Fruit fly (Drosophila melanogaster) whole organism, wandering third instar larva: ENCODE measurements around the gene CG15408.

Experiments
- CG32264 ChIP-seq: fragments of 200-800 bp; sonication (Bioruptor generic); optimal IDR thresholded peaks from 2 replicates; lab custom pipeline; 2016; ENCODE audit warnings: missing biosample characterization, missing genetic modification characterization
- CG9705 ChIP-seq: fragments of 200-800 bp; sonication (Bioruptor generic); optimal IDR thresholded peaks from 2 replicates; lab custom pipeline; 2018; ENCODE audit warnings: missing biosample characterization, mild to moderate bottlenecking, missing genetic modification characterization
- Dfd ChIP-seq: fragments of >200 bp; optimal IDR thresholded peaks from 2 replicates; lab custom pipeline; 2017; ENCODE audit warnings: missing biosample characterization, missing genetic modification characterization
- Dif ChIP-seq: fragments of 200-275, 200-300 bp; sonication (Bioruptor generic); optimal IDR thresholded peaks from 2 replicates; lab custom pipeline; 2018; ENCODE audit warnings: missing biosample characterization, missing genetic modification characterization; ENCODE audit not compliant: partially characterized antibody
- GATAd ChIP-seq: sonication (Bioruptor generic); optimal IDR thresholded peaks from 2 replicates; lab custom pipeline; 2016; ENCODE audit warnings: missing biosample characterization, missing genetic modification characterization
- HLH106 ChIP-seq: fragments of 200-800 bp; optimal IDR thresholded peaks from 3 replicates; lab custom pipeline; 2019; ENCODE audit warnings: missing biosample characterization, mild to moderate bottlenecking, missing genetic modification characterization, moderate library complexity
- Hnf4 ChIP-seq: fragments of 200-800 bp; sonication (Bioruptor generic); optimal IDR thresholded peaks from 2 replicates; lab custom pipeline; 2016; ENCODE audit warnings: missing biosample characterization, mild to moderate bottlenecking, missing genetic modification characterization
- Hr78 ChIP-seq: fragments of >200 bp; optimal IDR thresholded peaks from 2 replicates; lab custom pipeline; 2017; ENCODE audit warnings: missing biosample characterization, missing genetic modification characterization
- Hr83 ChIP-seq: fragments of 200-300 bp; sonication (Bioruptor generic); optimal IDR thresholded peaks from 2 replicates; lab custom pipeline; 2016; ENCODE audit warnings: missing biosample characterization, mild to moderate bottlenecking, missing genetic modification characterization, moderate library complexity; ENCODE audit not compliant: poor library complexity, severe bottlenecking
- Jra ChIP-seq: sonication (Bioruptor generic); optimal IDR thresholded peaks from 2 replicates; lab custom pipeline; 2016; ENCODE audit warnings: missing biosample characterization, missing genetic modification characterization
- Mio ChIP-seq: sonication (Bioruptor generic); optimal IDR thresholded peaks from 2 replicates; lab custom pipeline; 2016; ENCODE audit warnings: missing biosample characterization, missing genetic modification characterization
- Myc ChIP-seq: fragments of >200 bp; optimal IDR thresholded peaks from 2 replicates; lab custom pipeline; 2017
- N ChIP-seq: fragments of >200 bp; optimal IDR thresholded peaks from 2 replicates; lab custom pipeline; 2018; ENCODE audit warnings: missing biosample characterization, missing external identifiers, missing genetic modification characterization
- OdsH ChIP-seq: fragments of 200-800 bp; sonication (Bioruptor generic); optimal IDR thresholded peaks from 2 replicates; lab custom pipeline; 2016; ENCODE audit warnings: missing biosample characterization, mild to moderate bottlenecking, missing genetic modification characterization
- Rel ChIP-seq, 2 experiments: fragments of 200-800 bp; sonication (Bioruptor generic) in 1 of 2; optimal IDR thresholded peaks; 2 replicates in 1 of 2; 3 replicates in 1 of 2; lab custom pipeline; 2016 to 2019; ENCODE audit warnings: mild to moderate bottlenecking in 2 of 2, missing biosample characterization in 2 of 2, missing genetic modification characterization in 2 of 2, moderate library complexity in 1 of 2
- Sp1 ChIP-seq: fragments of 200-800 bp; sonication (Bioruptor generic); optimal IDR thresholded peaks from 3 replicates; lab custom pipeline; 2019; ENCODE audit warnings: missing biosample characterization, mild to moderate bottlenecking, missing genetic modification characterization, moderate library complexity
- br ChIP-seq: fragments of 200-800 bp; sonication (Bioruptor generic); optimal IDR thresholded peaks from 2 replicates; lab custom pipeline; 2016; ENCODE audit warnings: missing biosample characterization, missing genetic modification characterization
- brk ChIP-seq: fragments of 200-800 bp; sonication (Bioruptor generic); optimal IDR thresholded peaks from 2 replicates; lab custom pipeline; 2016; ENCODE audit warnings: missing biosample characterization, mild to moderate bottlenecking, missing genetic modification characterization
- dl ChIP-seq, 2 experiments: fragments of 175-275, 200-275 bp in 1 of 2; fragments of 200-275 bp in 1 of 2; sonication (Bioruptor generic); optimal IDR thresholded peaks; lab custom pipeline; 2018; ENCODE audit warnings: mild to moderate bottlenecking in 2 of 2, missing biosample characterization in 2 of 2, missing genetic modification characterization in 2 of 2, moderate library complexity in 2 of 2; ENCODE audit not compliant: partially characterized antibody in 2 of 2, insufficient read depth in 1 of 2
- dmrt93B ChIP-seq: fragments of 200-800 bp; sonication (Bioruptor generic); optimal IDR thresholded peaks from 2 replicates; lab custom pipeline; 2018; ENCODE audit warnings: missing biosample characterization, mild to moderate bottlenecking, missing genetic modification characterization
- dsf ChIP-seq: sonication (Bioruptor generic); optimal IDR thresholded peaks from 2 replicates; lab custom pipeline; 2016; ENCODE audit warnings: missing biosample characterization, missing genetic modification characterization, borderline replicate concordance
- ey ChIP-seq: fragments of 200-800 bp; sonication (Bioruptor generic); optimal IDR thresholded peaks from 2 replicates; lab custom pipeline; 2016; ENCODE audit warnings: missing biosample characterization, missing genetic modification characterization
- foxo ChIP-seq, 2 experiments: fragments of 200-800 bp; sonication (Bioruptor generic); optimal IDR thresholded peaks; 2 replicates in 1 of 2; 3 replicates in 1 of 2; lab custom pipeline; 2016 to 2017; ENCODE audit warnings: missing biosample characterization in 2 of 2, missing genetic modification characterization in 2 of 2
- fru ChIP-seq: fragments of 200-800 bp; sonication (Bioruptor generic); optimal IDR thresholded peaks from 3 replicates; lab custom pipeline; 2016; ENCODE audit warnings: missing biosample characterization, mild to moderate bottlenecking, missing genetic modification characterization
- h ChIP-seq: fragments of 200-800 bp; sonication (Bioruptor generic); optimal IDR thresholded peaks from 3 replicates; lab custom pipeline; 2016; ENCODE audit warnings: missing biosample characterization, mild to moderate bottlenecking, missing genetic modification characterization
- jim ChIP-seq: fragments of 175-275, 200-325 bp; sonication (Bioruptor generic); optimal IDR thresholded peaks from 2 replicates; lab custom pipeline; 2016; ENCODE audit warnings: missing biosample characterization, mild to moderate bottlenecking, missing genetic modification characterization
- lola ChIP-seq: fragments of >200 bp; optimal IDR thresholded peaks from 2 replicates; lab custom pipeline; 2017; ENCODE audit warnings: missing biosample characterization, missing genetic modification characterization
- pan ChIP-seq: fragments of >200 bp; optimal IDR thresholded peaks from 2 replicates; lab custom pipeline; 2017
- psq ChIP-seq: fragments of 200-800 bp; sonication (Bioruptor generic); optimal IDR thresholded peaks from 3 replicates; lab custom pipeline; 2017; ENCODE audit warnings: missing biosample characterization, mild to moderate bottlenecking, missing genetic modification characterization, moderate library complexity
- rgr ChIP-seq: fragments of 200-800 bp; sonication (Bioruptor generic); optimal IDR thresholded peaks from 3 replicates; lab custom pipeline; 2016; ENCODE audit warnings: missing biosample characterization, mild to moderate bottlenecking, missing genetic modification characterization
- sage ChIP-seq: fragments of 200-800 bp; sonication (Bioruptor generic); optimal IDR thresholded peaks from 2 replicates; lab custom pipeline; 2016; ENCODE audit warnings: missing biosample characterization, mild to moderate bottlenecking, missing genetic modification characterization
- sv ChIP-seq: fragments of 200-800 bp; sonication (Bioruptor generic); optimal IDR thresholded peaks from 3 replicates; lab custom pipeline; 2016; ENCODE audit warnings: missing biosample characterization, missing genetic modification characterization
- tai ChIP-seq: sonication (Bioruptor generic); optimal IDR thresholded peaks from 2 replicates; lab custom pipeline; 2016; ENCODE audit warnings: missing biosample characterization, missing genetic modification characterization
- usp ChIP-seq: fragments of >200 bp; optimal IDR thresholded peaks from 2 replicates; lab custom pipeline; 2017; ENCODE audit warnings: missing biosample characterization, missing genetic modification characterization
- woc ChIP-seq: sonication (Bioruptor generic); optimal IDR thresholded peaks from 2 replicates; lab custom pipeline; 2016; ENCODE audit warnings: missing biosample characterization, mild to moderate bottlenecking, missing genetic modification characterization

The CG15408 gene

dm6 chr2L:3341231-3341935 lies 8.8 kb downstream of the CG15408 start:
- peak; percentile 25 for TF ChIP-seq N (GFP tag; lab: Kevin White, UChicago)
- TF ChIP-seq dl (GFP tag; optimal IDR thresholded peaks at IDR 0.05; lab: Kevin White, UChicago; ENCODE audit: insufficient read depth in 1 of 2, partially characterized antibody in 2 of 2), result no peak
- peak; percentile 54 for TF ChIP-seq tai
- TF ChIP-seq h (GFP tag; lab: Kevin White, UChicago), result peak; percentile 38
- TF ChIP-seq Hnf4 (GFP tag; lab: Kevin White, UChicago), result peak; percentile 77
- peak; percentile 85 for TF ChIP-seq OdsH
- no peak for TF ChIP-seq Hr78 (GFP tag; lab: Kevin White, UChicago)
- peak; percentile 24 for TF ChIP-seq GATAd
- peak; percentile 9 for TF ChIP-seq brk (GFP tag; lab: Kevin White, UChicago)
- TF ChIP-seq Jra (GFP tag; lab: Kevin White, UChicago), result peak; percentile 34
- peak; percentile 44 for TF ChIP-seq Dfd
- peak; percentile 60 for TF ChIP-seq rgr (GFP tag; lab: Kevin White, UChicago)
- TF ChIP-seq foxo (GFP tag; optimal IDR thresholded peaks at IDR 0.05; lab: Kevin White, UChicago), result peak in 1 of 2 experiments; percentile 71
- TF ChIP-seq sv (GFP tag; lab: Kevin White, UChicago), result no peak
- no peak for TF ChIP-seq usp (GFP tag; lab: Kevin White, UChicago)
- TF ChIP-seq HLH106 (tag; lab: Kevin White, UChicago), result peak; percentile 81
- no peak for TF ChIP-seq pan (lab: Kevin White, UChicago)
- peak; percentile 60 for TF ChIP-seq dmrt93B
- no peak for TF ChIP-seq jim (GFP tag; lab: Kevin White, UChicago)
- no peak for TF ChIP-seq Dif (GFP tag; lab: Kevin White, UChicago)
- TF ChIP-seq CG32264, result no peak
- peak; percentile 3 for TF ChIP-seq ey (GFP tag; lab: Kevin White, UChicago)
- TF ChIP-seq fru, result peak; percentile 73
- TF ChIP-seq psq (GFP tag; lab: Kevin White, UChicago), result peak; percentile 83
- peak; percentile 16 for TF ChIP-seq woc
- TF ChIP-seq Myc (lab: Kevin White, UChicago), result no peak
- TF ChIP-seq Sp1 (GFP tag; lab: Kevin White, UChicago), result peak; percentile 90
- TF ChIP-seq Rel (GFP tag; optimal IDR thresholded peaks at IDR 0.05; lab: Kevin White, UChicago), result no peak
- TF ChIP-seq Rel (tag; optimal IDR thresholded peaks at IDR 0.05; lab: Kevin White, UChicago), result peak; percentile 52
- TF ChIP-seq sage (GFP tag; lab: Kevin White, UChicago), result peak; percentile 52
- no peak for TF ChIP-seq lola
- peak; percentile 69 for TF ChIP-seq br
- TF ChIP-seq Hr83 (GFP tag; lab: Kevin White, UChicago), result no peak
- TF ChIP-seq dsf, result peak; percentile 20

dm6 chr2L:3342369-3342768 lies 9.8 kb downstream of the CG15408 start:
- TF ChIP-seq dmrt93B (no peak), GATAd (no peak), brk (GFP tag; lab: Kevin White, UChicago) (no peak), dl (GFP tag; optimal IDR thresholded peaks at IDR 0.05; lab: Kevin White, UChicago; ENCODE audit: insufficient read depth in 1 of 2, partially characterized antibody in 2 of 2) (no peak), psq (GFP tag; lab: Kevin White, UChicago) (no peak), foxo (GFP tag; optimal IDR thresholded peaks at IDR 0.05; lab: Kevin White, UChicago) (no peak), Hr83 (GFP tag; lab: Kevin White, UChicago) (no peak), usp (GFP tag; lab: Kevin White, UChicago) (no peak), CG9705 (GFP tag; lab: Kevin White, UChicago) (no peak), woc (no peak), rgr (GFP tag; lab: Kevin White, UChicago) (no peak), lola (no peak), dsf (no peak), Dif (GFP tag; lab: Kevin White, UChicago) (no peak), Mio (GFP tag; lab: Kevin White, UChicago) (no peak), Jra (GFP tag; lab: Kevin White, UChicago) (no peak), sage (GFP tag; lab: Kevin White, UChicago) (no peak), pan (lab: Kevin White, UChicago) (no peak), Rel (GFP tag; optimal IDR thresholded peaks at IDR 0.05; lab: Kevin White, UChicago) (no peak), Rel (tag; optimal IDR thresholded peaks at IDR 0.05; lab: Kevin White, UChicago) (no peak), Myc (lab: Kevin White, UChicago) (no peak)
